Worm (Caenorhabditis elegans) whole organism, young adult: ENCODE measurements around the gene R07A4.4.

Experiments used
- B0019.2 ChIP-seq: fragments of 200-800 bp; sonication (Bioruptor generic); conservative IDR thresholded peaks from 2 replicates; pipeline ENCODE4 v1.3.6; 2022; ENCODE audit warnings: missing genetic modification reagents, missing genetic modification characterization, missing compliant biosample characterization
- B0035.1 ChIP-seq: sonication (generic microtip); optimal IDR thresholded peaks from 2 replicates; lab custom pipeline; 2016; ENCODE audit warnings: missing genetic modification characterization, mild to moderate bottlenecking, missing compliant biosample characterization, missing genotype, missing genetic modification reagents
- B0261.1 ChIP-seq: sonication (generic microtip); optimal IDR thresholded peaks from 2 replicates; lab custom pipeline; 2016; ENCODE audit warnings: mild to moderate bottlenecking, missing genetic modification characterization, moderate library complexity, missing compliant biosample characterization
- C06A6.2 ChIP-seq: fragments of 200-800 bp; sonication (Bioruptor generic); conservative IDR thresholded peaks from 2 replicates; pipeline ENCODE4 v1.3.6; 2022; ENCODE audit warnings: missing genetic modification characterization, missing compliant biosample characterization
- F10E7.11 ChIP-seq: sonication (generic microtip); optimal IDR thresholded peaks from 2 replicates; lab custom pipeline; 2017; ENCODE audit warnings: mild to moderate bottlenecking, missing genetic modification characterization, moderate library complexity, missing compliant biosample characterization
- F23B12.7 ChIP-seq: sonication (generic microtip); optimal IDR thresholded peaks from 2 replicates; lab custom pipeline; 2017; ENCODE audit warnings: missing genetic modification characterization, mild to moderate bottlenecking, missing compliant biosample characterization, antibody characterized with exemption, moderate library complexity; ENCODE audit not compliant: insufficient read depth
- F49E8.2 ChIP-seq: sonication (generic microtip); optimal IDR thresholded peaks from 3 replicates; lab custom pipeline; 2017; ENCODE audit warnings: missing genetic modification characterization, mild to moderate bottlenecking, missing compliant biosample characterization, antibody characterized with exemption, moderate library complexity; ENCODE audit not compliant: insufficient read depth
- F55B11.4 ChIP-seq: sonication (generic microtip); optimal IDR thresholded peaks from 2 replicates; lab custom pipeline; 2016; ENCODE audit warnings: missing compliant biosample characterization, missing genetic modification characterization, borderline replicate concordance; ENCODE audit not compliant: insufficient read depth
- F57A8.1 ChIP-seq: fragments of 200-800 bp; sonication (Bioruptor generic); optimal IDR thresholded peaks from 2 replicates; lab custom pipeline; 2018; ENCODE audit warnings: mild to moderate bottlenecking, missing genetic modification characterization, moderate library complexity, missing compliant biosample characterization
- F57C9.4 ChIP-seq: sonication (generic microtip); optimal IDR thresholded peaks from 2 replicates; lab custom pipeline; 2017; ENCODE audit warnings: mild to moderate bottlenecking, missing genetic modification characterization, missing compliant biosample characterization
- K12H6.12 ChIP-seq: fragments of 200-800 bp; sonication (Bioruptor generic); optimal IDR thresholded peaks from 2 replicates; lab custom pipeline; 2018; ENCODE audit warnings: mild to moderate bottlenecking, missing genetic modification characterization, missing compliant biosample characterization
- T07F8.4 ChIP-seq: sonication (generic microtip); optimal IDR thresholded peaks from 2 replicates; lab custom pipeline; 2016; ENCODE audit warnings: mild to moderate bottlenecking, missing genetic modification characterization, moderate library complexity, missing compliant biosample characterization
- Y53F4B.3 ChIP-seq: fragments of 200-800 bp; sonication (Bioruptor generic); IDR thresholded peaks from 2 replicates; pipeline ENCODE4 v1.3.6; 2022; ENCODE audit warnings: missing genetic modification reagents, missing genetic modification characterization, missing compliant biosample characterization
- ZK185.1 ChIP-seq: sonication (generic microtip); optimal IDR thresholded peaks from 2 replicates; lab custom pipeline; 2016; ENCODE audit warnings: mild to moderate bottlenecking, missing genetic modification characterization, missing compliant biosample characterization; ENCODE audit not compliant: poor library complexity, severe bottlenecking
- atf-7 ChIP-seq: sonication (generic microtip); optimal IDR thresholded peaks from 2 replicates; lab custom pipeline; 2017; ENCODE audit warnings: mild to moderate bottlenecking, missing genetic modification characterization, missing compliant biosample characterization
- attf-3 ChIP-seq: fragments of 200-800 bp; sonication (Bioruptor generic); conservative IDR thresholded peaks from 2 replicates; pipeline ENCODE4 v1.3.6; 2022; ENCODE audit warnings: missing genetic modification reagents, missing genetic modification characterization, missing compliant biosample characterization
- attf-5 ChIP-seq: fragments of 200-800 bp; sonication (Bioruptor generic); optimal IDR thresholded peaks from 2 replicates; lab custom pipeline; 2018; ENCODE audit warnings: mild to moderate bottlenecking, missing genetic modification characterization, missing compliant biosample characterization
- cebp-1 ChIP-seq, 2 experiments: fragments of 200-800 bp in 1 of 2; sonication (Bioruptor generic) in 1 of 2; sonication (generic microtip) in 1 of 2; IDR thresholded peaks in 1 of 2; optimal IDR thresholded peaks in 1 of 2; 2 replicates each; pipeline versions ENCODE4 v1.3.6 to Lab custom; 2017 to 2022; ENCODE audit warnings: missing compliant biosample characterization in 2 of 2, missing genetic modification characterization in 2 of 2, mild to moderate bottlenecking in 1 of 2, missing genetic modification reagents in 1 of 2, moderate library complexity in 1 of 2
- ceh-79 ChIP-seq: sonication (generic microtip); optimal IDR thresholded peaks from 2 replicates; lab custom pipeline; 2017; ENCODE audit warnings: mild to moderate bottlenecking, missing genetic modification characterization, missing compliant biosample characterization
- die-1 ChIP-seq: sonication (generic microtip); optimal IDR thresholded peaks from 2 replicates; lab custom pipeline; 2016; ENCODE audit warnings: missing genotype, mild to moderate bottlenecking, missing genetic modification characterization, missing compliant biosample characterization
- dpl-1 ChIP-seq: fragments of 150-350 bp; optimal IDR thresholded peaks from 2 replicates; lab custom pipeline; 2014; ENCODE audit warnings: missing biosample characterization, missing genetic modification reagents, missing genetic modification characterization
- him-1 ChIP-seq: sonication (generic microtip); optimal IDR thresholded peaks from 2 replicates; lab custom pipeline; 2016; ENCODE audit warnings: missing genotype, missing genetic modification reagents, missing genetic modification characterization, missing compliant biosample characterization
- hlh-12 ChIP-seq: sonication (generic microtip); optimal IDR thresholded peaks from 2 replicates; lab custom pipeline; 2016; ENCODE audit warnings: missing genetic modification characterization, missing compliant biosample characterization
- hmg-20 ChIP-seq: fragments of 200-800 bp; sonication (Bioruptor generic); IDR thresholded peaks from 2 replicates; pipeline ENCODE4 v1.3.6; 2022; ENCODE audit warnings: missing genetic modification reagents, missing genetic modification characterization, missing compliant biosample characterization
- let-607 ChIP-seq, 2 experiments: fragments of 200-800 bp in 1 of 2; sonication (Bioruptor generic) in 1 of 2; sonication (generic microtip) in 1 of 2; optimal IDR thresholded peaks; 2 replicates each; lab custom pipeline; 2016 to 2018; ENCODE audit warnings: mild to moderate bottlenecking in 2 of 2, missing compliant biosample characterization in 2 of 2, missing genetic modification characterization in 2 of 2, moderate library complexity in 2 of 2, missing genotype in 1 of 2
- lin-26 ChIP-seq: fragments of 200-800 bp; sonication (Bioruptor generic); IDR thresholded peaks from 2 replicates; pipeline ENCODE4 v1.3.6; 2022; ENCODE audit warnings: missing genetic modification reagents, missing genetic modification characterization, missing compliant biosample characterization
- lin-54 ChIP-seq: fragments of 200-800 bp; sonication (Bioruptor generic); optimal IDR thresholded peaks from 2 replicates; lab custom pipeline; 2018; ENCODE audit warnings: mild to moderate bottlenecking, missing genetic modification characterization, missing compliant biosample characterization
- lsy-27 ChIP-seq: sonication (generic microtip); optimal IDR thresholded peaks from 2 replicates; lab custom pipeline; 2017; ENCODE audit warnings: missing genetic modification characterization, mild to moderate bottlenecking, missing compliant biosample characterization, antibody characterized with exemption, missing genotype, borderline replicate concordance; ENCODE audit not compliant: insufficient read depth
- madf-10 ChIP-seq: sonication (generic microtip); optimal IDR thresholded peaks from 2 replicates; lab custom pipeline; 2016; ENCODE audit warnings: mild to moderate bottlenecking, missing genetic modification characterization, missing compliant biosample characterization
- mel-28 ChIP-seq: sonication (generic microtip); optimal IDR thresholded peaks from 2 replicates; lab custom pipeline; 2016; ENCODE audit warnings: borderline replicate concordance, mild to moderate bottlenecking, missing genetic modification characterization, missing compliant biosample characterization
- mxl-1 ChIP-seq: sonication (generic microtip); optimal IDR thresholded peaks from 2 replicates; lab custom pipeline; 2016; ENCODE audit warnings: missing genetic modification characterization, missing compliant biosample characterization
- nhr-179 ChIP-seq: sonication (generic microtip); optimal IDR thresholded peaks from 2 replicates; lab custom pipeline; 2016; ENCODE audit warnings: mild to moderate bottlenecking, missing genetic modification characterization, missing compliant biosample characterization
- nhr-27 ChIP-seq: fragments of 200-800 bp; sonication (Bioruptor generic); optimal IDR thresholded peaks from 2 replicates; lab custom pipeline; 2018; ENCODE audit warnings: mild to moderate bottlenecking, missing genetic modification characterization, moderate library complexity, missing compliant biosample characterization
- nhr-80 ChIP-seq: sonication (generic microtip); optimal IDR thresholded peaks from 2 replicates; lab custom pipeline; 2016; ENCODE audit warnings: missing genetic modification characterization, missing compliant biosample characterization
- nhr-90 ChIP-seq: sonication (generic microtip); optimal IDR thresholded peaks from 2 replicates; lab custom pipeline; 2016; ENCODE audit warnings: missing genotype, mild to moderate bottlenecking, missing genetic modification characterization, missing compliant biosample characterization
- pha-4 ChIP-seq: fragments of 150-350 bp; sonication (generic microtip); optimal IDR thresholded peaks from 2 replicates; lab custom pipeline; 2014; ENCODE audit warnings: missing biosample characterization, missing genetic modification reagents, missing genetic modification characterization
- rcor-1 ChIP-seq: fragments of 200-800 bp; sonication (Bioruptor generic); IDR thresholded peaks from 2 replicates; pipeline ENCODE4 v1.3.6; 2022; ENCODE audit warnings: missing genetic modification reagents, missing genetic modification characterization, missing compliant biosample characterization
- rec-8 ChIP-seq, 2 experiments: sonication (generic microtip); optimal IDR thresholded peaks; 2 replicates each; lab custom pipeline; 2016; ENCODE audit warnings: mild to moderate bottlenecking in 2 of 2, missing genetic modification characterization in 2 of 2, missing genetic modification reagents in 2 of 2, missing genotype in 2 of 2, missing biosample characterization in 1 of 2, missing compliant biosample characterization in 1 of 2, moderate library complexity in 1 of 2
- repo-1 ChIP-seq: sonication (generic microtip); optimal IDR thresholded peaks from 2 replicates; lab custom pipeline; 2017; ENCODE audit warnings: mild to moderate bottlenecking, missing genetic modification characterization, missing compliant biosample characterization
- sea-2 ChIP-seq: fragments of 200-800 bp; sonication (Bioruptor generic); IDR thresholded peaks from 2 replicates; pipeline ENCODE4 v1.3.6; 2022; ENCODE audit warnings: missing genetic modification characterization, missing compliant biosample characterization
- snpc-1.1 ChIP-seq: sonication (generic microtip); optimal IDR thresholded peaks from 2 replicates; lab custom pipeline; 2017; ENCODE audit warnings: missing genetic modification characterization, mild to moderate bottlenecking, missing compliant biosample characterization, antibody characterized with exemption, moderate library complexity, missing genotype, missing genetic modification reagents; ENCODE audit not compliant: insufficient read depth
- snpc-1.3 ChIP-seq: sonication (generic microtip); optimal IDR thresholded peaks from 2 replicates; lab custom pipeline; 2017; ENCODE audit warnings: missing genetic modification characterization, mild to moderate bottlenecking, missing compliant biosample characterization, antibody characterized with exemption, moderate library complexity, missing genotype, missing genetic modification reagents; ENCODE audit not compliant: insufficient read depth
- tlf-1 ChIP-seq: fragments of 200-800 bp; sonication (Bioruptor generic); optimal IDR thresholded peaks from 2 replicates; lab custom pipeline; 2018; ENCODE audit warnings: mild to moderate bottlenecking, missing genetic modification characterization, missing compliant biosample characterization
- ztf-18 ChIP-seq: sonication (generic microtip); optimal IDR thresholded peaks from 2 replicates; lab custom pipeline; 2016; ENCODE audit warnings: missing genotype, mild to moderate bottlenecking, missing genetic modification characterization, missing compliant biosample characterization
- ztf-26 ChIP-seq: sonication (generic microtip); optimal IDR thresholded peaks from 2 replicates; lab custom pipeline; 2017; ENCODE audit warnings: missing genetic modification characterization, missing compliant biosample characterization
- ztf-3 ChIP-seq: fragments of 200-800 bp; sonication (Bioruptor generic); optimal IDR thresholded peaks from 2 replicates; lab custom pipeline; 2018; ENCODE audit warnings: mild to moderate bottlenecking, missing genetic modification characterization, missing compliant biosample characterization

The R07A4.4 gene

DNA sequence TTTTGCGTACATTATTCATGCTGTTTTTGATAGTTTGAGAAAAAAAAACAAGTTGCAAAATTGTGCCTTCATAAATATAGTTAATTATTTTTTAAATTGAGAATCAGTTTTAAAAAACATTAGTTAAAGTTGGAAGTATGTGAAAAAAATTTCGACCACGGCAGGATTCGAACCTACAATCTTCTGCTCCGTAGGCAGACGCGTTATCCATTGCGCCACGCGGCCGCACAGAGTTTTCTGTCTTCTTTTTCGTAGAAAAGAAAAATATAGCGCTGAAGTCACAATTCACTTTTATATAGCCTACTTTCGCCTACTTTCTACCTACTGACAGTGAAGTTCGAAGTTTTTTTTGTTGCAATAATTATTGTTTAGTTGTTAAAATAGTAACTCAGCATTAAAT is 25.7 kb downstream of the R07A4.4 start:
- TF ChIP-seq mxl-1 (tag; lab: Kevin White, UChicago) (peak; percentile 52), nhr-179 (tag; lab: Kevin White, UChicago) (peak; percentile 3), ceh-79 (tag; lab: Kevin White, UChicago) (no peak), ZK185.1 (tag; lab: Kevin White, UChicago) (peak; percentile 72), Y53F4B.3 (GFP tag; lab: Robert Waterston, UW) (peak; percentile 13; the same call in 1 of the 2 replicates), sea-2 (GFP tag; lab: Robert Waterston, UW) (no peak), lsy-27 (tag; lab: Kevin White, UChicago) (no peak), let-607 (tag; optimal IDR thresholded peaks at IDR 0.05; lab: Kevin White, UChicago) (peak in 1 of 2 experiments; percentile 34), B0261.1 (peak; percentile 76), atf-7 (tag; lab: Kevin White, UChicago) (no peak), rcor-1 (GFP tag; lab: Robert Waterston, UW) (0 out of 2 replicates have a peak, but pooled peaks have one; percentile 39), ztf-3 (GFP tag; lab: Kevin White, UChicago) (no peak), snpc-1.3 (tag; lab: Kevin White, UChicago) (peak; percentile 47), hmg-20 (GFP tag; lab: Robert Waterston, UW) (peak; percentile 23; the same call in 1 of the 2 replicates), cebp-1 (GFP tag; IDR thresholded peaks at IDR 0.05; lab: Robert Waterston, UW) (no peak), cebp-1 (tag; optimal IDR thresholded peaks at IDR 0.05; lab: Kevin White, UChicago) (no peak), hlh-12 (tag; lab: Kevin White, UChicago) (no peak), T07F8.4 (peak; percentile 46), F49E8.2 (tag; lab: Kevin White, UChicago) (peak; percentile 54), lin-26 (peak; percentile 90), repo-1 (tag; lab: Kevin White, UChicago) (no peak), pha-4 (tag; lab: Kevin White, UChicago) (no peak), ztf-26 (tag; lab: Kevin White, UChicago) (peak; percentile 40), him-1 (tag; lab: Kevin White, UChicago) (peak; percentile 86), B0019.2 (GFP tag; lab: Robert Waterston, UW) (no peak), lin-54 (no peak), tlf-1 (no peak), snpc-1.1 (peak; percentile 37), rec-8 (tag; optimal IDR thresholded peaks at IDR 0.05; lab: Kevin White, UChicago) (peak; percentile 41 to 57), F23B12.7 (tag; lab: Kevin White, UChicago) (peak; percentile 62), dpl-1 (GFP tag; lab: Kevin White, UChicago) (peak; percentile 15), K12H6.12 (no peak), F57C9.4 (tag; lab: Kevin White, UChicago) (no peak), nhr-90 (tag; lab: Kevin White, UChicago) (no peak), ztf-18 (tag; lab: Kevin White, UChicago) (peak; percentile 55), attf-3 (no peak), B0035.1 (tag; lab: Kevin White, UChicago) (peak; percentile 4), nhr-80 (tag; lab: Kevin White, UChicago) (no peak), mel-28 (no peak), nhr-27 (tag; lab: Kevin White, UChicago) (no peak), F10E7.11 (tag; lab: Kevin White, UChicago) (no peak), die-1 (tag; lab: Kevin White, UChicago) (peak; percentile 84), F57A8.1 (GFP tag; lab: Kevin White, UChicago) (no peak), madf-10 (tag; lab: Kevin White, UChicago) (no peak), C06A6.2 (GFP tag; lab: Robert Waterston, UW) (no peak), F55B11.4 (no peak), attf-5 (GFP tag; lab: Kevin White, UChicago) (no peak)
